Fruit fly (Drosophila melanogaster) whole organism, prepupa: ENCODE data around the gene CG10222.
A peak's percentile ranks its signal among the peaks of the same experiment; 100 is the strongest.

Experiments
- Blimp-1 ChIP-seq: fragments of 200-800 bp; sonication (Bioruptor generic); optimal IDR thresholded peaks from 3 replicates; lab custom pipeline; 2017; ENCODE audit warnings: missing biosample characterization, missing genetic modification characterization, mild to moderate bottlenecking, moderate library complexity, missing genetic modification reagents
- CG10631 ChIP-seq: fragments of 200-800 bp; sonication (Bioruptor generic); optimal IDR thresholded peaks from 2 replicates; lab custom pipeline; 2016; ENCODE audit warnings: missing biosample characterization, missing genetic modification characterization
- CG10669 ChIP-seq: fragments of 200-800 bp; sonication (Bioruptor generic); optimal IDR thresholded peaks from 3 replicates; lab custom pipeline; 2018; ENCODE audit warnings: missing biosample characterization, mild to moderate bottlenecking, missing genetic modification characterization, moderate library complexity
- CG11294 ChIP-seq: fragments of 200-800 bp; sonication (Bioruptor generic); IDR thresholded peaks from 2 replicates; pipeline ENCODE4 v1.3.6; 2022; ENCODE audit warnings: missing biosample characterization, missing genetic modification characterization
- CG11902 ChIP-seq: fragments of 200-800 bp; sonication (Bioruptor generic); optimal IDR thresholded peaks from 3 replicates; lab custom pipeline; 2016; ENCODE audit warnings: missing biosample characterization, missing genetic modification characterization
- CG15336 ChIP-seq: fragments of 200-800 bp; sonication (Bioruptor generic); IDR thresholded peaks from 2 replicates; pipeline ENCODE4 v1.3.6; 2022; ENCODE audit warnings: missing biosample characterization, missing genetic modification characterization
- CG16779 ChIP-seq: fragments of 200-800 bp; sonication (Bioruptor generic); optimal IDR thresholded peaks from 3 replicates; lab custom pipeline; 2017; ENCODE audit warnings: missing biosample characterization, mild to moderate bottlenecking, missing genetic modification characterization
- CG3032 ChIP-seq: fragments of 200-800 bp; optimal IDR thresholded peaks from 2 replicates; lab custom pipeline; 2019; ENCODE audit warnings: missing biosample characterization, mild to moderate bottlenecking, missing genetic modification characterization, moderate library complexity
- CG31627 ChIP-seq: fragments of 200-800 bp; sonication (Bioruptor generic); optimal IDR thresholded peaks from 3 replicates; lab custom pipeline; 2016; ENCODE audit warnings: missing biosample characterization, missing genetic modification characterization
- CG32006 ChIP-seq: fragments of 200-800 bp; sonication (Bioruptor generic); optimal IDR thresholded peaks from 3 replicates; lab custom pipeline; 2017; ENCODE audit warnings: missing biosample characterization, mild to moderate bottlenecking, missing genetic modification characterization
- CG34406 ChIP-seq: fragments of 200-800 bp; sonication (Bioruptor generic); optimal IDR thresholded peaks from 3 replicates; lab custom pipeline; 2016; ENCODE audit warnings: missing biosample characterization, missing genetic modification characterization
- CG4318 ChIP-seq: fragments of 200-800 bp; sonication (Bioruptor generic); optimal IDR thresholded peaks from 3 replicates; lab custom pipeline; 2017; ENCODE audit warnings: missing biosample characterization, mild to moderate bottlenecking, missing genetic modification characterization
- CG6163 ChIP-seq: fragments of 200-800 bp; sonication (Bioruptor generic); IDR thresholded peaks from 3 replicates; pipeline ENCODE4 v1.3.6; 2022; ENCODE audit warnings: missing biosample characterization, missing genetic modification characterization
- CG6276 ChIP-seq: fragments of 200-800 bp; sonication (Bioruptor generic); optimal IDR thresholded peaks from 2 replicates; lab custom pipeline; 2017; ENCODE audit warnings: missing biosample characterization, mild to moderate bottlenecking, missing genetic modification characterization
- CG6792 ChIP-seq: fragments of 200-800 bp; sonication (Bioruptor generic); optimal IDR thresholded peaks from 3 replicates; lab custom pipeline; 2016; ENCODE audit warnings: missing biosample characterization, missing genetic modification characterization
- CG6808 ChIP-seq: fragments of 200-800 bp; sonication (Bioruptor generic); optimal IDR thresholded peaks from 3 replicates; lab custom pipeline; 2017; ENCODE audit warnings: missing biosample characterization, missing genetic modification characterization, mild to moderate bottlenecking, moderate library complexity, missing genetic modification reagents
- CG6854 ChIP-seq: fragments of 200-800 bp; sonication (Bioruptor generic); optimal IDR thresholded peaks from 2 replicates; lab custom pipeline; 2017; ENCODE audit warnings: missing biosample characterization, mild to moderate bottlenecking, missing genetic modification characterization
- CG7368 ChIP-seq: fragments of 200-800 bp; sonication (Bioruptor generic); optimal IDR thresholded peaks from 3 replicates; lab custom pipeline; 2016; ENCODE audit warnings: missing biosample characterization, missing genetic modification characterization
- CG8119 ChIP-seq: fragments of 200-800 bp; sonication (Bioruptor generic); IDR thresholded peaks from 3 replicates; pipeline ENCODE4 v1.3.6; 2022; ENCODE audit warnings: missing biosample characterization, missing genetic modification characterization
- CG8319 ChIP-seq: fragments of 200-800 bp; sonication (Bioruptor generic); optimal IDR thresholded peaks from 3 replicates; lab custom pipeline; 2016; ENCODE audit warnings: missing biosample characterization, missing genetic modification characterization
- CG8632 ChIP-seq: fragments of 200-800 bp; sonication (Bioruptor generic); optimal IDR thresholded peaks from 3 replicates; lab custom pipeline; 2016; ENCODE audit warnings: missing biosample characterization, missing genetic modification characterization
- Eip78C ChIP-seq: fragments of 200-800 bp; sonication (Bioruptor generic); peaks from one replicate; lab custom pipeline; 2016; ENCODE audit warnings: missing biosample characterization, missing genetic modification characterization
- Eip93F ChIP-seq: fragments of 200-800 bp; sonication (Bioruptor generic); optimal IDR thresholded peaks from 2 replicates; lab custom pipeline; 2016; ENCODE audit warnings: missing biosample characterization, mild to moderate bottlenecking, missing genetic modification characterization
- Ets21C ChIP-seq: fragments of 200-800 bp; sonication (Bioruptor generic); optimal IDR thresholded peaks from 3 replicates; lab custom pipeline; 2016; ENCODE audit warnings: missing biosample characterization, missing genetic modification characterization
- Gug ChIP-seq: fragments of 200-800 bp; sonication (Bioruptor generic); IDR thresholded peaks from 2 replicates; pipeline ENCODE4 v1.3.6; 2022; ENCODE audit warnings: missing biosample characterization, missing genetic modification characterization
- Hr4 ChIP-seq: fragments of 200-800 bp; sonication (Bioruptor generic); optimal IDR thresholded peaks from 3 replicates; lab custom pipeline; 2016; ENCODE audit warnings: missing biosample characterization, missing genetic modification characterization
- Lpt ChIP-seq: fragments of 200-800 bp; sonication (Bioruptor generic); optimal IDR thresholded peaks from 3 replicates; lab custom pipeline; 2016; ENCODE audit warnings: missing biosample characterization, missing genetic modification characterization
- Met ChIP-seq: fragments of 200-800 bp; sonication (Bioruptor generic); optimal IDR thresholded peaks from 3 replicates; lab custom pipeline; 2016; ENCODE audit warnings: missing biosample characterization, missing genetic modification characterization
- OdsH ChIP-seq: fragments of 200-800 bp; sonication (Bioruptor generic); optimal IDR thresholded peaks from 3 replicates; lab custom pipeline; 2016; ENCODE audit warnings: missing biosample characterization, missing genetic modification characterization
- Sox102F ChIP-seq: fragments of 200-800 bp; sonication (Bioruptor generic); optimal IDR thresholded peaks from 2 replicates; lab custom pipeline; 2016; ENCODE audit warnings: missing biosample characterization, mild to moderate bottlenecking, missing genetic modification characterization
- Sox14 ChIP-seq: fragments of 200-800 bp; sonication (Bioruptor generic); optimal IDR thresholded peaks from 3 replicates; lab custom pipeline; 2016; ENCODE audit warnings: missing biosample characterization, missing genetic modification characterization
- achi ChIP-seq: fragments of 200-800 bp; sonication (Bioruptor generic); optimal IDR thresholded peaks from 3 replicates; lab custom pipeline; 2016; ENCODE audit warnings: missing biosample characterization, missing genetic modification characterization
- acj6 ChIP-seq: fragments of 200-800 bp; sonication (Bioruptor generic); optimal IDR thresholded peaks from 3 replicates; lab custom pipeline; 2016; ENCODE audit warnings: missing biosample characterization, missing genetic modification characterization
- cyc ChIP-seq: fragments of 200-800 bp; sonication (Bioruptor generic); optimal IDR thresholded peaks from 3 replicates; lab custom pipeline; 2016; ENCODE audit warnings: missing biosample characterization, missing genetic modification characterization
- dac ChIP-seq: fragments of 200-800 bp; sonication (Bioruptor generic); optimal IDR thresholded peaks from 2 replicates; lab custom pipeline; 2017; ENCODE audit warnings: missing biosample characterization, mild to moderate bottlenecking, missing genetic modification characterization
- dsx ChIP-seq: fragments of 200-800 bp; optimal IDR thresholded peaks from 3 replicates; lab custom pipeline; 2019; ENCODE audit warnings: missing biosample characterization, mild to moderate bottlenecking, missing genetic modification characterization, moderate library complexity; ENCODE audit not compliant: poor library complexity, severe bottlenecking
- eg ChIP-seq: fragments of 200-800 bp; sonication (Bioruptor generic); IDR thresholded peaks from 3 replicates; pipeline ENCODE4 v1.3.6; 2022; ENCODE audit warnings: missing biosample characterization, missing genetic modification characterization
- fd59A ChIP-seq: fragments of 200-800 bp; sonication (Bioruptor generic); optimal IDR thresholded peaks from 2 replicates; lab custom pipeline; 2017; ENCODE audit warnings: missing biosample characterization, mild to moderate bottlenecking, missing genetic modification characterization, missing genetic modification reagents
- fd85E ChIP-seq: fragments of 200-800 bp; sonication (Bioruptor generic); optimal IDR thresholded peaks from 3 replicates; lab custom pipeline; 2016; ENCODE audit warnings: missing biosample characterization, missing genetic modification characterization
- fkh ChIP-seq: fragments of 200-800 bp; sonication (Bioruptor generic); optimal IDR thresholded peaks from 3 replicates; lab custom pipeline; 2017; ENCODE audit warnings: missing biosample characterization, mild to moderate bottlenecking, missing genetic modification characterization, moderate library complexity
- lz ChIP-seq: fragments of 200-800 bp; sonication (Bioruptor generic); optimal IDR thresholded peaks from 3 replicates; lab custom pipeline; 2016; ENCODE audit warnings: missing biosample characterization, missing genetic modification characterization
- net ChIP-seq: fragments of 200-800 bp; sonication (Bioruptor generic); optimal IDR thresholded peaks from 3 replicates; lab custom pipeline; 2016; ENCODE audit warnings: missing biosample characterization, missing genetic modification characterization
- pdm3 ChIP-seq: fragments of 200-800 bp; sonication (Bioruptor generic); optimal IDR thresholded peaks from 3 replicates; lab custom pipeline; 2016; ENCODE audit warnings: missing biosample characterization, missing genetic modification characterization
- salr ChIP-seq, 2 experiments: fragments of 200-800 bp; sonication (Bioruptor generic); optimal IDR thresholded peaks; 3 replicates each; lab custom pipeline; 2016 to 2018; ENCODE audit warnings: missing biosample characterization in 2 of 2, missing genetic modification characterization in 2 of 2, mild to moderate bottlenecking in 1 of 2
- spab ChIP-seq: fragments of 200-800 bp; sonication (Bioruptor generic); optimal IDR thresholded peaks from 2 replicates; lab custom pipeline; 2017; ENCODE audit warnings: missing biosample characterization, mild to moderate bottlenecking, missing genetic modification characterization, missing genetic modification reagents
- svp ChIP-seq: fragments of 200-800 bp; sonication (Bioruptor generic); peaks from one replicate; lab custom pipeline; 2016; ENCODE audit warnings: missing biosample characterization, missing genetic modification characterization
- topi ChIP-seq: fragments of 200-800 bp; sonication (Bioruptor generic); optimal IDR thresholded peaks from 3 replicates; lab custom pipeline; 2016; ENCODE audit warnings: missing biosample characterization, missing genetic modification characterization

CG10222 gene

DNA sequence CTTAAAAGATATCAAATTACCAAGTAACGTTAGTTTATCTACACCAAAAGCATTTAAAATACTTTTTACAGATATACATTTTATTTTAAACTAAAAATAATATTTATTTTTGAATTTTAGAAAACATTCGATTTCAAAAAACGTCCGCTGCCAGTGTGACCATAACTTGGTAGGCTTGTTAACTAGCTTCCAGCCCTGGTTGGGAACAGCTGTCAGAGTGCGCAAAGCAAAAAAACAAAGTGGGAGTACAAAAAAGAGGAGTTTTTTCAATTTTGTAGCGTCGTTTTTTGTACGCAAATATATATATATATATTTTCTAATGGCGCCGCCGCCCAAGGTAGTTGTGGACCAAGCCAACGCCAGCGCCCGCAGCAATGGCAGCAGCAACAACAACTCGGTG is 30.1 kb upstream of the CG10222 start, which contains the start of gene cmb (continued):
- TF ChIP-seq Lpt (GFP tag; lab: Kevin White, UChicago) (peak; percentile 90), CG16779 (tag; lab: Kevin White, UChicago) (peak; percentile 92), CG6276 (peak; percentile 98), Ets21C (no peak), Sox14 (GFP tag; lab: Kevin White, UChicago) (peak; percentile 62), svp (GFP tag; lab: Kevin White, UChicago) (no peak), OdsH (GFP tag; lab: Kevin White, UChicago) (peak; percentile 71), CG6808 (GFP tag; lab: Kevin White, UChicago) (peak; percentile 87), CG34406 (GFP tag; lab: Kevin White, UChicago) (peak; percentile 62), achi (peak; percentile 88), CG11902 (no peak), CG11294 (peak; percentile 23; the same call in 1 of the 2 replicates), Met (GFP tag; lab: Kevin White, UChicago) (no peak), CG3032 (peak; percentile 88), CG6163 (peak; percentile 97), Blimp-1 (GFP tag; lab: Kevin White, UChicago) (peak; percentile 16), net (GFP tag; lab: Kevin White, UChicago) (peak; percentile 88), CG6792 (GFP tag; lab: Kevin White, UChicago) (peak; percentile 49), fkh (GFP tag; lab: Kevin White, UChicago) (no peak), salr (GFP tag; optimal IDR thresholded peaks at IDR 0.05; lab: Kevin White, UChicago) (peak; percentile 81 to 88), CG32006 (peak; percentile 93), fd85E (GFP tag; lab: Kevin White, UChicago) (no peak)

DNA sequence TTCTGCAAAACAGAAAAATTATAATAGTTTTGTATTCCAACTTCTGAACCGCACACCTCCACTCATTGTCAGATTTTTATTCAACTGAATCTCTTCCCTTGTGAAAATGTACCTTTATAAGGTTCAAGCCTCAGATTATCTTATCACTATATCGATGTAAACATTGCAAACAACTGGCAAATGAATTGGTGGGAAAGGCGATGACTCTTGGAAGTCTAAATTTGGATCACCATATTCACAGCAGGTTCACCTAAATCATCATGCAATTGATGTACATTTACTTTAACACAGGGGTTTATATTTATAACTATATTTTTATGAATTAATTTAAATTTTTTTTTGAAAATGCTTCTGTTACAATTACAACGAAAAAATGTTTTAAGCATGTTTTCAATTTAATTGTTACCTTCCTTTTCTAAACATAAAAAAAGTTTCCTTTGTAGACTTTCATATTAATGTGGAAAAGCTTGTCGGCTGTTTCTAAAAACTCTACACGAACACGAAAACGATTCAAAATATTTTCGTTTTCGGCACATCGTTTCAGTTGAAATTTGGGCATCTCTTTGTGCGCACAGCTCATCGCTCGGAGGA is 28.2 kb upstream of the CG10222 start, which contains the start of the genes CG10140 and CG14109:
Gene CG10140 (minus strand): TSS at position 101 of the 591 bp plus-strand sequence.
Gene CG14109 (plus strand): TSS at position 541 of the 591 bp plus-strand sequence.
- TF ChIP-seq CG7368 (GFP tag; lab: Kevin White, UChicago) (no peak), Blimp-1 (GFP tag; lab: Kevin White, UChicago) (no peak), CG8632 (GFP tag; lab: Kevin White, UChicago) (no peak), CG3032 (no peak), CG6163 (no peak), Sox102F (GFP tag; lab: Kevin White, UChicago) (no peak), CG6808 (GFP tag; lab: Kevin White, UChicago) (no peak), pdm3 (GFP tag; lab: Kevin White, UChicago) (no peak), spab (GFP tag; lab: Kevin White, UChicago) (no peak), CG8119 (GFP tag; lab: Robert Waterston, UW) (no peak), topi (GFP tag; lab: Kevin White, UChicago) (no peak), lz (no peak), CG10669 (GFP tag; lab: Kevin White, UChicago) (no peak), CG4318 (GFP tag; lab: Kevin White, UChicago) (no peak), Met (GFP tag; lab: Kevin White, UChicago) (no peak), CG11294 (no peak), Hr4 (no peak), CG15336 (GFP tag; lab: Robert Waterston, UW) (no peak), cyc (GFP tag; lab: Kevin White, UChicago) (no peak)

DNA sequence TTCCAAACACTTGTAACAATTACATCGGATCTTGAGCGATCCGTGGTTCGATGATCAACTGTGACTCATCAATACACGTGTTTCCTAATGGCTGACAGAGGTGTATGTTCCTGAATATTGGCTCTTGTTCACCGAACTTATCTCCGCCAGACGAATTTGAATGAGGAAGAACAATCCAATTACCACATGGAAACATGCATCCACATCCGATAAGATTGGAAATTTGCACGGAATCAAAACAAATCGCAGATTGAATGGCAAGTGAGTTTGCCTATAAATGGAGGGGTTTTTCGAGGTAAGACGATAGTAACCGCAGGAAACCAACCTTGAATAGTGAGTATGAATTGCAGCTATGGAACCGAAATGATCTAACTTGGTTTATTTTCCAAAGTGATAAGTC is 25.4 kb upstream of the CG10222 start, which contains the start of gene CG10725:
Gene CG10725 (plus strand): TSS at position 301 of the 400 bp plus-strand sequence.
- TF ChIP-seq CG3032, result no peak
- no peak for TF ChIP-seq Eip93F (GFP tag; lab: Kevin White, UChicago)
- no peak for TF ChIP-seq CG10631 (GFP tag; lab: Kevin White, UChicago)
- no peak for TF ChIP-seq Eip78C (GFP tag; lab: Kevin White, UChicago)
- TF ChIP-seq Sox14 (GFP tag; lab: Kevin White, UChicago), result no peak
- TF ChIP-seq CG8319 (GFP tag; lab: Kevin White, UChicago), result no peak
- TF ChIP-seq Hr4, result no peak
- TF ChIP-seq acj6 (GFP tag; lab: Kevin White, UChicago), result no peak
- TF ChIP-seq dac, result no peak
- TF ChIP-seq dsx, result no peak
- TF ChIP-seq fd59A, result no peak
- TF ChIP-seq eg (GFP tag; lab: Robert Waterston, UW), result no peak
- TF ChIP-seq CG31627 (GFP tag; lab: Kevin White, UChicago), result no peak
- no peak for TF ChIP-seq Blimp-1 (GFP tag; lab: Kevin White, UChicago)
- no peak for TF ChIP-seq Gug (GFP tag; lab: Robert Waterston, UW)
- no peak for TF ChIP-seq topi (GFP tag; lab: Kevin White, UChicago)
- no peak for TF ChIP-seq CG6854 (GFP tag; lab: Kevin White, UChicago)
- TF ChIP-seq CG7368 (GFP tag; lab: Kevin White, UChicago), result no peak
- TF ChIP-seq CG4318 (GFP tag; lab: Kevin White, UChicago), result no peak
